Fruit fly (Drosophila melanogaster): ENCODE data around the gene CG18081.

DNA sequence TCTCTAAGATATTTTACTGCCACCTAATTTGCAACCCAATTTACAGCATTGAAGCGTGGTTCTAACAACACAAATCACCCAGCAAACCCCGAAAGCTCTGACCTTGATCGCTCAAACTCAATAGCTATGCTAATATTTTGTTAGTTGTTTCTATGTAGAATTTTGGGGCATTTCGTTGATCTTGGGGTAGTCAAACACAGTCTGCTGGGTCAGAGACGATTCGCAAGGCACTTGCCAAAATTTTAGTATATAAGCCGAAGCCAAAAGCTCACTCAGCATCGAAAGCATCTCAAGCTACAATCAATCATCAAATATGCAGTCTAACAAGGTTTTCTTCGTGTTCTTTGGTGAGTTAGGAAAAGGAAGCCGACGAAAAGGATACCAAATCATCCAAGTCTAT lies 26.0 kb downstream of the CG18081 start, which contains the start of gene CG13445:
- TF ChIP-seq h (optimal IDR thresholded peaks at IDR 0.05) (no peak), psq (optimal IDR thresholded peaks at IDR 0.05) (no peak), ttk (optimal IDR thresholded peaks at IDR 0.05) (no peak), Sin3A (optimal IDR thresholded peaks at IDR 0.05) (no peak), Myc (optimal IDR thresholded peaks at IDR 0.05) (no peak)
